Fruit fly (Drosophila melanogaster): ENCODE measurements around the gene Vps29.

DNA sequence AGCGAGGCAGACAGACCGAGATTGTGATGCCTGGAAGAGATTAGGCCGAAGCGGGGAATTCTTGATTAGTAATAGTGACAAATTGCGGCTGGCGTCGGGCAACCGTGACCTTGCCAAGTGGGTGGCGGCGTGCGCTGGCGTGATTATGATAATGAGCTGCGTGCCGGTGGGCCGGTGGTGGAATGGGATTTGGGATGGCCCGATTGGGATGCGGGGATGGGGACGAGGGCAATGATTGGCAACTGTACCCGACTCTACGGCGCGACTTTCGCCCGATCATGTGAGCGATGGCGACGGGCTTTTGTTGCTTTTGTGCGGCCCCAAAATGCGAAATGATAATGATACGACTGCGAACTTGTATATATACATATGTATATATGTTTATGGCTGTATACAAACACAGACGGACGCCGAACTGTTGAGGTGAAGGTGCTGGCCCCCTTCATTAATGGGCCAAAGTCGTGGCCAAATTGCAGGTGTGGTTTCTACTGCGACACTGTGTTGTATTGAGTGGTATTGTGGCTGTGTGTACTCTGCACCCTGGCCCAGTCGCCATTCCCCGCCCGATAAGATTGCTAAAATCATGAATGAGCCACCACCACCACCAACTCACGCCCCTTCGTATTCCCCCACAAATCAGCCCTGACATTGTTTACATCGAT lies 33.8 kb upstream of the Vps29 start:
- TF ChIP-seq Dll (optimal IDR thresholded peaks at IDR 0.05) = no peak
- no peak for TF ChIP-seq usp (GFP tag; optimal IDR thresholded peaks at IDR 0.05)
- no peak for TF ChIP-seq pan (optimal IDR thresholded peaks at IDR 0.05)
- no peak for TF ChIP-seq psq (optimal IDR thresholded peaks at IDR 0.05)
